Fruit fly (Drosophila melanogaster) ovary, adult (tissue): Measurements from ENCODE around the gene eff.

Experiments used
- CG17801 ChIP-seq: fragments of 200-800 bp; optimal IDR thresholded peaks from 2 replicates; lab custom pipeline; 2019; ENCODE audit warnings: missing biosample characterization, mild to moderate bottlenecking, missing genetic modification characterization, moderate library complexity; ENCODE audit not compliant: partially characterized antibody

The eff gene

DNA sequence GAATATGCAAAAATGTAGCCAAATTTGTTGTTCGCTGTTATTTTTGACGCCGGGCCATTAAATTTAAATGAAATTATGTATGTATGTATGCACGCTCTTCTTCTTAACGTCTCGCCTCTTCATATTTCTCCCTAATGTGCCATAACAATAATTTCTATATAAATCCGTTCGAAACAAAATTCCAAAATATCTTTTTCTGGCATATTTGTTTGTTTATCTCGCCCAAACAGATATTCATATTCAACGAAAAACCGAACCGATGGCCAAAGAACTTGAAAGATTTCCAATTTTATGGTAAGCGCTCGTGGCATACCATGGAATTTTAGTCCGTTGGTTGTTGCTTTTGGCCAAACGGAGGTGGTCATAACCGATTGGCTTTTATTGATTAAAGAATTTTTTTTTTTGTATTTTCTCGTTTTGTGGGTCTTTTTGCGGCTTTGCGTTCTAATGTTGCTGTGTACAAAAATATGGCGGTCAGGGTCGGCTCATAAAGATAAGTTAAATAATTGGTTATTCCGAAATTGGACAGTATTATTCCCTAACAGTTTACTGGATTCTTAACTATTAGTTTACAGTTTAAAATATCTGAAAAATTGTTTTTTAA lies 27.9 kb downstream of the eff start:
- no peak for TF ChIP-seq CG17801

DNA sequence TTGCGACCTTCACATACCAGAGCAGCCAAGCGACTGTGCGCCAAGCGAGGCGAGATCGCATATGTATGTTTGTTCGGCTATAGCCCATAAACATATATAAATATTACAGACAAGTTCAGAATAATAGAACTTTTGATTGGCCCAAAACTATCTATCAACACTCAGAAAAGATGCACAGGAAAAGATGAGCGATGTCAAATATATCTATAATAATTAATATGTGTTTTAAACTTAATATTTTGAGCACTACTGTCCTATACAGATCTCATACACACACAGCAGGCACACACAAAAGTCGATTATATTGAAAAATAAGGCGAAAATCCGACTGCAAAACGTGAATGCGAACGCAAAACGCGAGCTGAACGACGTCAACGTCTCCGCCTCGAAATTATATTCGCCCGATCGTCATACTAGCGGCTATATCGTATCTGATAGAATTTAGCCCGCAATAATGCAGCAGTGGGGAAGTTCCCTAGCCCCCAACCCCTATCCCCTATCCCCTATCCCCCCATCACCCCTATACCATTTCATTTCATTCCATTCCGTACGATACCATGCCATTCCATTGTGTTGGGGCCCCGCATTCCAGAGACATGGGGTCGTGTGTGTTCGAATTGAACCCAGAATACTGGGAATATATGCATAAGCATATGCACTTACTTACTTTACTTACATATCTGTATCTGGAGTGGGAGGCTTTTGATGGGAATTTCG lies 29.5 kb downstream of the eff start:
- no peak for TF ChIP-seq CG17801

dm6 chr3R:14710673-14711072 lies 30.4 kb downstream of the eff start:
- no peak for TF ChIP-seq CG17801

dm6 chr3R:14709480-14709984 lies 31.6 kb downstream of the eff start:
- no peak for TF ChIP-seq CG17801

- no peak for TF ChIP-seq CG17801
Observed at dm6 chr3R:14708948-14709385, 32.2 kb downstream of the eff start.

DNA sequence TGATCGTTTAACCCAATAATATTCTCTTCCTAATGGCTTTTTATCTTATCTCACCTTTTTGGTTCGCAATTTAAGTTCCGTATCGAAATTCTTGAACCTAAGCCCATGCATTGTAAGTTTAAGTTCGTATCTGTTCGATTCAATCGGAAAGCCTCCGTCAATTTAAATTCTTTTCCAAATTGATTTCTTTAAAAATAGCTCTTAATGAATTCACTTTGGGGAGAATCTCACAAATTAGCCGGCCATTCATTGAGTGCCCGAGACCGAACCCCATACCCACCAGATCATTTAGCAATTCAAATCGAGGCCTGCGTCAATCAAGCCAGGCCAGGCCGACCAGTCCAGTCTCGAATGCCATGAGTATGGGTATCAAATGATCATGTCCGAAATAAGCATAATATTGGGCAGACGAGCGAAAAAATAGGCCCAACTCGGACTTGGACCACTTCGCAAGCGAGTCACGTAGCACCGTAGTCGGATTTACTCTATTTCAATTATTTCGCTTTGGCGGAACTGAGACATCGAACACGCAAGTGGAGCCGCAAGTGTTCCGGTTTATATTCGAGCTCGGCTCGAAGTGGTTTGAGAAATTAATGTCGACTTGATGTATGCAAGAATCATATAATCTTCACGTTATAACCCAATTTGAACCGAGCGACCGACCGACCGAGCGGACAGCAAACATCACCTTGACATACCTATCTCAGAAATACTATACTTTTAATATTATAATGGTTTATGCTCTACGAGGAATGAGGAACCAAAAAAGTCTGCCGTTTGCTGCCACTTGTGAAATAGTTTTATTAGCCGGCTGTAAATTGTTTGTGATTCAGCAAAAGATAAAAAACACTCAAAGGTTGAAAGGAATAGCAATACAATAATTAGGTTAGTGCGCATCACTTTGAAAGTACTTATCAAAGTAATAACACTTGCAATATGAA lies 33.1 kb downstream of the eff start:
- no peak for TF ChIP-seq CG17801

- TF ChIP-seq CG17801, result peak; percentile 6
Observed at dm6 chr3R:14706860-14707259, 34.3 kb downstream of the eff start.

- no peak for TF ChIP-seq CG17801
Observed at dm6 chr3R:14706354-14706753, 34.8 kb downstream of the eff start.

- TF ChIP-seq CG17801, result peak; percentile 31
Observed at dm6 chr3R:14705270-14705669, 35.8 kb downstream of the eff start.

- no peak for TF ChIP-seq CG17801
Observed at dm6 chr3R:14703302-14704192, 37.6 kb downstream of the eff start.

dm6 chr3R:14696949-14697513 lies 44.1 kb downstream of the eff start, which contains the start of gene Meltrin:
Meltrin (minus strand) TSS chr3R:14697292.
- peak; percentile 84 for TF ChIP-seq CG17801

dm6 chr3R:14695665-14696064 lies 45.5 kb downstream of the eff start:
- no peak for TF ChIP-seq CG17801

dm6 chr3R:14695054-14695453 lies 46.1 kb downstream of the eff start:
- TF ChIP-seq CG17801, result no peak

DNA sequence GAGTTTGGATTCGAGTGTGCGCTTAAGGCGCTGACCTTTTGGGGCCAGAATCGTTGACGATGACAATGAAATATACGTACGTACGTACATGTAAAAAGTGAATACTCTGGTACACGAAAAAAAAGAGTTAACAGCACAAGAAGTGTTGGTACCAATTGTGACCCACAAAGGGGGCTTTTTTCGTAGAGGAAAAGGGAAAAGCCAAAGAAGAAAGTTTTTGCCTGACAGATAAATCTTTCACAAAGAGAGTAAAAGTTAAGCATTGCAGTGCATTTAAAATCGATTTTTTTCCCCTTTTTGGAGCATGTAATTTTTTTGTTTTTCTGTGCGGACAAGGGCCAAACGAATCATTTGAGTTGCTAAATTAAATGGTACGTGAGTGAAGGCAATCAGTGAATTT lies 46.5 kb downstream of the eff start:
- no peak for TF ChIP-seq CG17801

DNA sequence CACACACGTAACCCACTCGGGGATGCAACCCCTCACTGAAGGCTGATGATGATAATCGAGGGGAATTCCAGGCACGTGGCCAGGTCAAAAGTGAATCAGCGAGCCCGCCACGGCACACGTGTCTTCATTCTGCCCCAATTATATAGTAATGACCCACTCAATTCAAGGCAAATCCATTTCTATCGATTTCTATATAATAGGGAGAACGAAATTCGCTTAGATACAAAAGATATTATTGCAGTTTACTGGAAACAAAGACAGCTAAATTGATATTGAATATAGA lies 48.2 kb downstream of the eff start:
- no peak for TF ChIP-seq CG17801
